Fruit fly (Drosophila melanogaster) whole organism, embryonic: ENCODE results near the gene CG18269.

Experiments used
- C15 ChIP-seq: fragments of 200-800 bp; sonication (Bioruptor generic); IDR thresholded peaks from 3 replicates; pipeline ENCODE4 v1.3.6; 2022; ENCODE audit warnings: missing biosample characterization, missing genetic modification characterization
- CG10979 ChIP-seq: fragments of 200-800 bp; sonication (Bioruptor generic); optimal IDR thresholded peaks from 2 replicates; lab custom pipeline; 2018; ENCODE audit warnings: missing biosample characterization, mild to moderate bottlenecking, missing genetic modification characterization, moderate library complexity
- CG11398 ChIP-seq: fragments of 200-800 bp; sonication (Bioruptor generic); optimal IDR thresholded peaks from 2 replicates; lab custom pipeline; 2016; ENCODE audit warnings: missing biosample characterization, missing genetic modification characterization
- CG11504 ChIP-seq: fragments of 200-800 bp; sonication (Bioruptor generic); optimal IDR thresholded peaks from 3 replicates; lab custom pipeline; 2019; ENCODE audit warnings: missing biosample characterization, mild to moderate bottlenecking, missing genetic modification characterization, moderate library complexity
- CG1233 ChIP-seq: fragments of 200-800 bp; sonication (Bioruptor generic); optimal IDR thresholded peaks from 4 replicates; lab custom pipeline; 2018; ENCODE audit warnings: missing biosample characterization, mild to moderate bottlenecking, missing genetic modification characterization
- CG12942 ChIP-seq: fragments of 200-800 bp; sonication (Bioruptor generic); optimal IDR thresholded peaks from 3 replicates; lab custom pipeline; 2016; ENCODE audit warnings: missing biosample characterization, missing genetic modification characterization
- CG1529 ChIP-seq: fragments of 200-800 bp; sonication (Bioruptor generic); optimal IDR thresholded peaks from 3 replicates; lab custom pipeline; 2018; ENCODE audit warnings: missing biosample characterization, missing genetic modification characterization
- CG15696 ChIP-seq: fragments of 200-800 bp; sonication (Bioruptor generic); optimal IDR thresholded peaks from 2 replicates; lab custom pipeline; 2019; ENCODE audit warnings: missing biosample characterization, mild to moderate bottlenecking, missing genetic modification characterization, moderate library complexity
- CG18262 ChIP-seq: fragments of 200-800 bp; optimal IDR thresholded peaks from 3 replicates; lab custom pipeline; 2019; ENCODE audit warnings: missing biosample characterization, mild to moderate bottlenecking, missing genetic modification characterization, moderate library complexity
- CG2129 ChIP-seq: fragments of 200-800 bp; sonication (Bioruptor generic); IDR thresholded peaks from 2 replicates; pipeline ENCODE4 v1.3.6; 2022; ENCODE audit warnings: missing biosample characterization, missing genetic modification characterization; ENCODE audit not compliant: partially characterized antibody
- CG34224 ChIP-seq: fragments of 200-800 bp; sonication (Bioruptor generic); IDR thresholded peaks from 3 replicates; pipeline ENCODE4 v1.3.6; 2022; ENCODE audit warnings: missing biosample characterization, missing genetic modification characterization; ENCODE audit not compliant: partially characterized antibody
- CG3838 ChIP-seq: fragments of 200-800 bp; sonication (Bioruptor generic); optimal IDR thresholded peaks from 3 replicates; lab custom pipeline; 2016; ENCODE audit warnings: missing biosample characterization, missing genetic modification characterization
- CG4404 ChIP-seq: fragments of 200-800 bp; sonication (Bioruptor generic); IDR thresholded peaks from 2 replicates; pipeline ENCODE4 v1.3.6; 2022; ENCODE audit warnings: missing biosample characterization, missing genetic modification characterization
- CG6272 ChIP-seq: fragments of 200-800 bp; sonication (Bioruptor generic); IDR thresholded peaks from 2 replicates; pipeline ENCODE4 v1.3.6; 2022; ENCODE audit warnings: missing biosample characterization, missing genetic modification characterization
- CG7357 ChIP-seq: fragments of 200-800 bp; sonication (Bioruptor generic); IDR thresholded peaks from 3 replicates; pipeline ENCODE4 v1.3.6; 2022; ENCODE audit warnings: missing biosample characterization, missing genetic modification characterization
- CG7556 ChIP-seq: fragments of 200-800 bp; sonication (Bioruptor generic); optimal IDR thresholded peaks from 2 replicates; lab custom pipeline; 2017; ENCODE audit warnings: missing biosample characterization, mild to moderate bottlenecking, missing genetic modification characterization
- CG7839 ChIP-seq: fragments of 200-800 bp; sonication (Bioruptor generic); optimal IDR thresholded peaks from 3 replicates; lab custom pipeline; 2018; ENCODE audit warnings: missing biosample characterization, mild to moderate bottlenecking, missing genetic modification characterization, moderate library complexity
- Dfd ChIP-seq, 2 experiments: fragments of >200 bp; optimal IDR thresholded peaks; 2 replicates each; lab custom pipeline; 2017; ENCODE audit warnings: missing biosample characterization in 2 of 2, missing genetic modification characterization in 2 of 2
- Dll ChIP-seq: fragments of 200-800 bp; sonication (Bioruptor generic); IDR thresholded peaks from 4 replicates; pipeline ENCODE4 v1.3.6; 2022; ENCODE audit warnings: missing biosample characterization, missing genetic modification characterization; ENCODE audit not compliant: partially characterized antibody
- Fer2 ChIP-seq: fragments of 200-800 bp; sonication (Bioruptor generic); optimal IDR thresholded peaks from 2 replicates; lab custom pipeline; 2018; ENCODE audit warnings: missing biosample characterization, mild to moderate bottlenecking, missing genetic modification characterization, moderate library complexity
- HHEX ChIP-seq: fragments of 200-800 bp; sonication (Bioruptor generic); optimal IDR thresholded peaks from 3 replicates; lab custom pipeline; 2017; ENCODE audit warnings: missing biosample characterization, mild to moderate bottlenecking, missing genetic modification characterization, missing genetic modification reagents
- HLHmδ ChIP-seq: fragments of 200-800 bp; sonication (Bioruptor generic); optimal IDR thresholded peaks from 2 replicates; lab custom pipeline; 2018; ENCODE audit warnings: missing biosample characterization, mild to moderate bottlenecking, missing genetic modification characterization, moderate library complexity
- MESR4 ChIP-seq: fragments of 200-800 bp; sonication (Bioruptor generic); optimal IDR thresholded peaks from 2 replicates; lab custom pipeline; 2018; ENCODE audit warnings: missing biosample characterization, mild to moderate bottlenecking, missing genetic modification characterization, moderate library complexity
- Mad ChIP-seq: fragments of 200-800 bp; sonication (Bioruptor generic); optimal IDR thresholded peaks from 2 replicates; lab custom pipeline; 2016; ENCODE audit warnings: missing biosample characterization, missing genetic modification characterization
- Nf-YC ChIP-seq: fragments of 200-800 bp; optimal IDR thresholded peaks from 3 replicates; lab custom pipeline; 2019; ENCODE audit warnings: missing biosample characterization, mild to moderate bottlenecking, missing genetic modification characterization, moderate library complexity
- Rfx ChIP-seq: fragments of 200-800 bp; sonication (Bioruptor generic); IDR thresholded peaks from 2 replicates; pipeline ENCODE4 v1.3.6; 2022; ENCODE audit warnings: missing biosample characterization, missing genetic modification characterization
- Scr ChIP-seq: fragments of 200-800 bp; sonication (Bioruptor generic); IDR thresholded peaks from 2 replicates; pipeline ENCODE4 v1.3.6; 2022; ENCODE audit warnings: missing biosample characterization, missing genetic modification characterization; ENCODE audit not compliant: partially characterized antibody
- Sry-δ ChIP-seq: fragments of 200-800 bp; sonication (Bioruptor generic); optimal IDR thresholded peaks from 2 replicates; lab custom pipeline; 2016; ENCODE audit warnings: missing biosample characterization, missing genetic modification characterization
- TFAM ChIP-seq: fragments of 200-800 bp; sonication (Bioruptor generic); optimal IDR thresholded peaks from 2 replicates; lab custom pipeline; 2017; ENCODE audit warnings: missing biosample characterization, missing genetic modification characterization, inconsistent platforms
- Xrp1 ChIP-seq: fragments of 200-800 bp; sonication (Bioruptor generic); IDR thresholded peaks from 2 replicates; pipeline ENCODE4 v1.3.6; 2022; ENCODE audit warnings: missing biosample characterization, missing genetic modification characterization
- az2 ChIP-seq: fragments of 200-800 bp; sonication (Bioruptor generic); optimal IDR thresholded peaks from 3 replicates; lab custom pipeline; 2016; ENCODE audit warnings: missing biosample characterization, missing genetic modification characterization
- br ChIP-seq: fragments of >200 bp; optimal IDR thresholded peaks from 2 replicates; lab custom pipeline; 2017
- cas ChIP-seq: fragments of 200-800 bp; sonication (Bioruptor generic); IDR thresholded peaks from 2 replicates; pipeline ENCODE4 v1.3.6; 2022; ENCODE audit warnings: missing biosample characterization, missing genetic modification characterization
- dpn ChIP-seq, 2 experiments: fragments of 200-800 bp; sonication (Bioruptor generic); optimal IDR thresholded peaks; 3 replicates each; lab custom pipeline; 2016; ENCODE audit warnings: missing biosample characterization in 2 of 2, missing genetic modification characterization in 2 of 2
- fd3F ChIP-seq: fragments of 200-800 bp; sonication (Bioruptor generic); optimal IDR thresholded peaks from 2 replicates; lab custom pipeline; 2018; ENCODE audit warnings: missing biosample characterization, mild to moderate bottlenecking, missing genetic modification characterization, moderate library complexity
- hth ChIP-seq: fragments of >200 bp; optimal IDR thresholded peaks from 2 replicates; lab custom pipeline; 2017; ENCODE audit warnings: inconsistent platforms
- jing ChIP-seq: fragments of 200-800 bp; sonication (Bioruptor generic); optimal IDR thresholded peaks from 2 replicates; lab custom pipeline; 2018; ENCODE audit warnings: missing biosample characterization, mild to moderate bottlenecking, missing genetic modification characterization
- lab ChIP-seq: fragments of 200-800 bp; sonication (Bioruptor generic); optimal IDR thresholded peaks from 3 replicates; lab custom pipeline; 2017; ENCODE audit warnings: missing biosample characterization, missing genetic modification characterization, mild to moderate bottlenecking, moderate library complexity, missing genetic modification reagents
- nau ChIP-seq: fragments of 200-800 bp; sonication (Bioruptor generic); optimal IDR thresholded peaks from 3 replicates; lab custom pipeline; 2017; ENCODE audit warnings: missing biosample characterization, mild to moderate bottlenecking, missing genetic modification characterization, missing genetic modification reagents
- salm ChIP-seq: fragments of 200-800 bp; sonication (Bioruptor generic); optimal IDR thresholded peaks from 2 replicates; lab custom pipeline; 2018; ENCODE audit warnings: missing biosample characterization, mild to moderate bottlenecking, missing genetic modification characterization
- sens-2 ChIP-seq: fragments of 200-800 bp; sonication (Bioruptor generic); IDR thresholded peaks from 2 replicates; pipeline ENCODE4 v1.3.6; 2022; ENCODE audit warnings: missing biosample characterization, missing genetic modification characterization
- slp2 ChIP-seq: fragments of 200-800 bp; sonication (Bioruptor generic); optimal IDR thresholded peaks from 2 replicates; lab custom pipeline; 2016; ENCODE audit warnings: missing biosample characterization, missing genetic modification characterization
- stwl ChIP-seq: fragments of 200-800 bp; sonication (Bioruptor generic); optimal IDR thresholded peaks from 3 replicates; lab custom pipeline; 2018; ENCODE audit warnings: missing biosample characterization, mild to moderate bottlenecking, missing genetic modification characterization, moderate library complexity
- zen2 ChIP-seq: fragments of 200-800 bp; sonication (Bioruptor generic); IDR thresholded peaks from 3 replicates; pipeline ENCODE4 v1.3.6; 2022; ENCODE audit warnings: missing biosample characterization, missing genetic modification characterization; ENCODE audit not compliant: partially characterized antibody

Gene CG18269

dm6 chr2L:5519846-5520384, 31.7 kb upstream of the CG18269 start, which contains the start of the genes CG7382 and cl (continued):
- TF ChIP-seq az2 (GFP tag; lab: Kevin White, UChicago) (peak; percentile 54), CG7556 (GFP tag; lab: Kevin White, UChicago) (peak; percentile 27), C15 (no peak), lab (GFP tag; lab: Kevin White, UChicago) (no peak), TFAM (GFP tag; lab: Kevin White, UChicago) (no peak), HHEX (no peak), salm (tag; lab: Kevin White, UChicago) (no peak), Sry-δ (peak; percentile 18), nau (GFP tag; lab: Kevin White, UChicago) (no peak), CG7357 (GFP tag; lab: Robert Waterston, UW) (no peak), hth (no peak), cas (GFP tag; lab: Robert Waterston, UW) (no peak), Xrp1 (no peak), HLHmδ (no peak), CG15696 (tag; lab: Kevin White, UChicago) (peak; percentile 33), Dfd (GFP tag; optimal IDR thresholded peaks at IDR 0.05; lab: Kevin White, UChicago) (no peak), Mad (GFP tag; lab: Kevin White, UChicago) (no peak), CG11398 (GFP tag; lab: Kevin White, UChicago) (no peak), CG1233 (GFP tag; lab: Kevin White, UChicago) (no peak), CG4404 (peak; percentile 20; the same call in 1 of the 2 replicates), CG3838 (GFP tag; lab: Kevin White, UChicago) (no peak), br (no peak), MESR4 (GFP tag; lab: Kevin White, UChicago) (peak; percentile 46), sens-2 (GFP tag; lab: Robert Waterston, UW) (no peak), CG2129 (no peak), CG7839 (peak; percentile 55), CG1529 (GFP tag; lab: Kevin White, UChicago) (no peak), zen2 (GFP tag; lab: Robert Waterston, UW) (no peak), CG12942 (GFP tag; lab: Kevin White, UChicago) (peak; percentile 17), stwl (peak; percentile 4), CG10979 (peak; percentile 24), Scr (GFP tag; lab: Robert Waterston, UW) (no peak), slp2 (GFP tag; lab: Kevin White, UChicago) (no peak), dpn (GFP tag; optimal IDR thresholded peaks at IDR 0.05; lab: Kevin White, UChicago) (peak in 1 of 2 experiments; percentile 57), CG6272 (GFP tag; lab: Robert Waterston, UW) (no peak), jing (no peak), CG34224 (GFP tag; lab: Robert Waterston, UW) (no peak), Fer2 (tag; lab: Kevin White, UChicago) (peak; percentile 9), Rfx (peak; percentile 40; the same call in 1 of the 2 replicates), CG18262 (tag; lab: Kevin White, UChicago) (peak; percentile 56), fd3F (GFP tag; lab: Kevin White, UChicago) (peak; percentile 11), Dll (no peak), Nf-YC (tag; lab: Kevin White, UChicago) (peak; percentile 65), CG11504 (tag; lab: Kevin White, UChicago) (peak; percentile 69)
